In genomic region chrV:14853739-14854138, ce11 we compare ENCODE assay signal across 3 worm cellular contexts.
TF ChIP-seq lines count a peak whose summit lies in the region.

No protein-coding gene starts in this region.

TF ChIP-seq in whole organism, L4 larva, 104 proteins besides CTCF, POLR2A, EP300 and RAD21:
- TF ChIP-seq lim-7 (GFP tag; IDR thresholded peaks at IDR 0.05; lab: Robert Waterston, UW): no peak
- TF ChIP-seq mxl-2 (GFP tag; conservative IDR thresholded peaks at IDR 0.05; lab: Robert Waterston, UW): peak; percentile 83
- TF ChIP-seq unc-130 (GFP tag; optimal IDR thresholded peaks at IDR 0.05; lab: Kevin White, UChicago): no peak
- TF ChIP-seq egl-43 (GFP tag; IDR thresholded peaks at IDR 0.05; lab: Robert Waterston, UW): no peak
- peak; percentile 86 for TF ChIP-seq dmd-6 (GFP tag; IDR thresholded peaks at IDR 0.05; lab: Robert Waterston, UW)
- TF ChIP-seq fos-1 (tag; optimal IDR thresholded peaks at IDR 0.05; lab: Kevin White, UChicago): no peak
- TF ChIP-seq egl-27 (tag; optimal IDR thresholded peaks at IDR 0.05; lab: Kevin White, UChicago): no peak
- no peak for TF ChIP-seq arid-1 (GFP tag; conservative IDR thresholded peaks at IDR 0.05; lab: Robert Waterston, UW)
TF ChIP-seq in whole organism, L4 larva: peak in this region for 2.

TF ChIP-seq in whole organism, mixed stage, embryonic, 35 proteins besides CTCF, POLR2A, EP300 and RAD21:
- no peak for TF ChIP-seq snpc-4 (tag; optimal IDR thresholded peaks at IDR 0.05; lab: Kevin White, UChicago)
- peak; percentile 1 for TF ChIP-seq ces-1 (GFP tag; optimal IDR thresholded peaks at IDR 0.05; lab: Kevin White, UChicago)
- no peak for TF ChIP-seq ceh-39 (tag; optimal IDR thresholded peaks at IDR 0.05; lab: Kevin White, UChicago)
- no peak for TF ChIP-seq M03D4.4 (tag; optimal IDR thresholded peaks at IDR 0.05; lab: Kevin White, UChicago)
- TF ChIP-seq elt-1 (tag; optimal IDR thresholded peaks at IDR 0.05; lab: Kevin White, UChicago; ENCODE audit: borderline replicate concordance, insufficient read depth): no peak
- TF ChIP-seq ceh-43 (GFP tag; optimal IDR thresholded peaks at IDR 0.05; lab: Kevin White, UChicago): no peak
- TF ChIP-seq drap-1 (GFP tag; optimal IDR thresholded peaks at IDR 0.05; lab: Kevin White, UChicago): no peak

TF ChIP-seq in whole organism, young adult, 124 proteins besides CTCF, POLR2A, EP300 and RAD21:
- TF ChIP-seq nhr-80 (tag; optimal IDR thresholded peaks at IDR 0.05; lab: Kevin White, UChicago) (peak; percentile 24), die-1 (tag; optimal IDR thresholded peaks at IDR 0.05; lab: Kevin White, UChicago) (no peak), B0019.2 (GFP tag; conservative IDR thresholded peaks at IDR 0.05; lab: Robert Waterston, UW) (no peak), mel-28 (tag; optimal IDR thresholded peaks at IDR 0.05; lab: Kevin White, UChicago; ENCODE audit: borderline replicate concordance) (no peak), ekl-4 (GFP tag; IDR thresholded peaks at IDR 0.05; lab: Robert Waterston, UW) (no peak), let-607 (tag; optimal IDR thresholded peaks at IDR 0.05; lab: Kevin White, UChicago) (peak in 1 of 2 experiments; percentile 74), ztf-22 (GFP tag; optimal IDR thresholded peaks at IDR 0.05; lab: Kevin White, UChicago) (no peak)
TF ChIP-seq in whole organism, young adult: peak in this region for 2.
